Fruit fly (Drosophila melanogaster): ENCODE measurements around the gene SoxN.

SoxN gene

dm6 chr2L:8828387-8828786, 2.9 kb downstream of the SoxN start:
- no peak for TF ChIP-seq usp (GFP tag; optimal IDR thresholded peaks at IDR 0.05)
- TF ChIP-seq CG8478 (optimal IDR thresholded peaks at IDR 0.05), result no peak
- TF ChIP-seq Dll (optimal IDR thresholded peaks at IDR 0.05), result no peak
- no peak for TF ChIP-seq pan (optimal IDR thresholded peaks at IDR 0.05)
- no peak for TF ChIP-seq psq (optimal IDR thresholded peaks at IDR 0.05)
- no peak for TF ChIP-seq EcR (GFP tag; optimal IDR thresholded peaks at IDR 0.05)

dm6 chr2L:8832386-8833210, 7.2 kb downstream of the SoxN start:
- TF ChIP-seq EcR (GFP tag; optimal IDR thresholded peaks at IDR 0.05) (no peak), Dll (optimal IDR thresholded peaks at IDR 0.05) (no peak), psq (optimal IDR thresholded peaks at IDR 0.05) (no peak)

dm6 chr2L:8834806-8835483, 9.5 kb downstream of the SoxN start:
- TF ChIP-seq CG8478 (optimal IDR thresholded peaks at IDR 0.05), result no peak
- no peak for TF ChIP-seq pan (optimal IDR thresholded peaks at IDR 0.05)
- TF ChIP-seq Dll (optimal IDR thresholded peaks at IDR 0.05), result no peak
- TF ChIP-seq usp (GFP tag; optimal IDR thresholded peaks at IDR 0.05), result no peak
- TF ChIP-seq psq (optimal IDR thresholded peaks at IDR 0.05), result no peak
- no peak for TF ChIP-seq EcR (GFP tag; optimal IDR thresholded peaks at IDR 0.05)

dm6 chr2L:8839193-8839592, 13.7 kb downstream of the SoxN start:
- TF ChIP-seq CG8478 (optimal IDR thresholded peaks at IDR 0.05) (no peak), Dll (optimal IDR thresholded peaks at IDR 0.05) (no peak), usp (GFP tag; optimal IDR thresholded peaks at IDR 0.05) (no peak), pan (optimal IDR thresholded peaks at IDR 0.05) (no peak), psq (optimal IDR thresholded peaks at IDR 0.05) (no peak), EcR (GFP tag; optimal IDR thresholded peaks at IDR 0.05) (no peak)

- TF ChIP-seq pan (optimal IDR thresholded peaks at IDR 0.05) (no peak), psq (optimal IDR thresholded peaks at IDR 0.05) (no peak), Dll (optimal IDR thresholded peaks at IDR 0.05) (no peak), usp (GFP tag; optimal IDR thresholded peaks at IDR 0.05) (no peak), CG8478 (optimal IDR thresholded peaks at IDR 0.05) (no peak), EcR (GFP tag; optimal IDR thresholded peaks at IDR 0.05) (no peak)
These were observed 15.3 kb downstream of the SoxN start for dm6 chr2L:8840717-8841116.

dm6 chr2L:8841490-8842261, 16.2 kb downstream of the SoxN start:
- TF ChIP-seq EcR (GFP tag; optimal IDR thresholded peaks at IDR 0.05) (no peak), usp (GFP tag; optimal IDR thresholded peaks at IDR 0.05) (no peak), pan (optimal IDR thresholded peaks at IDR 0.05) (no peak), CG8478 (optimal IDR thresholded peaks at IDR 0.05) (no peak), psq (optimal IDR thresholded peaks at IDR 0.05) (no peak), Dll (optimal IDR thresholded peaks at IDR 0.05) (no peak)

dm6 chr2L:8842262-8842561, 16.8 kb downstream of the SoxN start:
- TF ChIP-seq CG8478 (optimal IDR thresholded peaks at IDR 0.05), result no peak

dm6 chr2L:8843593-8843992, 18.1 kb downstream of the SoxN start:
- no peak for TF ChIP-seq usp (GFP tag; optimal IDR thresholded peaks at IDR 0.05)
- no peak for TF ChIP-seq CG8478 (optimal IDR thresholded peaks at IDR 0.05)
- TF ChIP-seq EcR (GFP tag; optimal IDR thresholded peaks at IDR 0.05), result no peak
- no peak for TF ChIP-seq Dll (optimal IDR thresholded peaks at IDR 0.05)
- no peak for TF ChIP-seq pan (optimal IDR thresholded peaks at IDR 0.05)
- no peak for TF ChIP-seq psq (optimal IDR thresholded peaks at IDR 0.05)

- no peak for TF ChIP-seq CG8478 (optimal IDR thresholded peaks at IDR 0.05)
- TF ChIP-seq EcR (GFP tag; optimal IDR thresholded peaks at IDR 0.05), result no peak
- no peak for TF ChIP-seq Dll (optimal IDR thresholded peaks at IDR 0.05)
- no peak for TF ChIP-seq usp (GFP tag; optimal IDR thresholded peaks at IDR 0.05)
- TF ChIP-seq psq (optimal IDR thresholded peaks at IDR 0.05), result no peak
- TF ChIP-seq pan (optimal IDR thresholded peaks at IDR 0.05), result no peak
These were observed 19.2 kb downstream of the SoxN start for dm6 chr2L:8844693-8845092.

- TF ChIP-seq psq (optimal IDR thresholded peaks at IDR 0.05) (no peak), Dll (optimal IDR thresholded peaks at IDR 0.05) (no peak), EcR (GFP tag; optimal IDR thresholded peaks at IDR 0.05) (no peak), usp (GFP tag; optimal IDR thresholded peaks at IDR 0.05) (no peak), CG8478 (optimal IDR thresholded peaks at IDR 0.05) (no peak), pan (optimal IDR thresholded peaks at IDR 0.05) (no peak)
These were observed 20.5 kb downstream of the SoxN start for dm6 chr2L:8845931-8846330.

dm6 chr2L:8846726-8847554, 21.5 kb downstream of the SoxN start:
- TF ChIP-seq CG8478 (optimal IDR thresholded peaks at IDR 0.05) (no peak), pan (optimal IDR thresholded peaks at IDR 0.05) (no peak), usp (GFP tag; optimal IDR thresholded peaks at IDR 0.05) (no peak), EcR (GFP tag; optimal IDR thresholded peaks at IDR 0.05) (no peak), psq (optimal IDR thresholded peaks at IDR 0.05) (no peak), Dll (optimal IDR thresholded peaks at IDR 0.05) (no peak)

Measured in whole organism.